Worm (Caenorhabditis elegans): Measurements from ENCODE around the gene Y69E1A.3.
"Not testable (repeated sequence)": the region's sequence is repeated elsewhere in the genome, so short reads cannot be mapped to it uniquely, and the experiment has no call there.

Y69E1A.3 gene

ce11 chrIV:10987342-10987945 is 35.3 kb downstream of the Y69E1A.3 start, which contains the start of gene Y43E12A.3:
TSS of gene Y43E12A.3 (plus strand) at chrIV:10987895.
- TF ChIP-seq ceh-16, ceh-82, alr-1 (tag; optimal IDR thresholded peaks at IDR 0.05): not testable (repeated sequence)

ce11 chrIV:10990699-10991098 is 38.6 kb downstream of the Y69E1A.3 start, which contains the start of gene F13H10.5:
TSS of gene F13H10.5 (plus strand) at chrIV:10990999.
- TF ChIP-seq nhr-21 (tag; optimal IDR thresholded peaks at IDR 0.05) (no peak), nhr-10 (tag; optimal IDR thresholded peaks at IDR 0.05) (no peak), gmeb-1 (tag; optimal IDR thresholded peaks at IDR 0.05) (no peak), sma-3 (GFP tag; optimal IDR thresholded peaks at IDR 0.05) (no peak), nhr-129 (tag; optimal IDR thresholded peaks at IDR 0.05) (no peak), lin-39 (tag; optimal IDR thresholded peaks at IDR 0.05) (no peak), snpc-4 (tag; optimal IDR thresholded peaks at IDR 0.05) (no peak), nhr-6 (tag; optimal IDR thresholded peaks at IDR 0.05) (no peak), unc-39 (tag; optimal IDR thresholded peaks at IDR 0.05) (no peak), dmd-4 (tag; optimal IDR thresholded peaks at IDR 0.05) (no peak), unc-62 (GFP tag; optimal IDR thresholded peaks at IDR 0.05) (no peak), mdl-1 (tag; optimal IDR thresholded peaks at IDR 0.05) (no peak), ceh-16 (tag; optimal IDR thresholded peaks at IDR 0.05) (no peak), fos-1 (tag; optimal IDR thresholded peaks at IDR 0.05) (no peak), sma-9 (GFP tag; optimal IDR thresholded peaks at IDR 0.05) (no peak), sma-9 (tag; optimal IDR thresholded peaks at IDR 0.05) (no peak), skn-1 (tag; optimal IDR thresholded peaks at IDR 0.05) (no peak), egl-27 (tag; optimal IDR thresholded peaks at IDR 0.05) (no peak), nhr-237 (tag; optimal IDR thresholded peaks at IDR 0.05) (no peak), elt-1 (tag; optimal IDR thresholded peaks at IDR 0.05) (no peak)

ce11 chrIV:11001614-11002013 is 49.5 kb downstream of the Y69E1A.3 start, which contains the start of gene F13H10.9:
TSS of gene F13H10.9 (plus strand) at chrIV:11001914.
- no peak for TF ChIP-seq ztf-4 (tag; optimal IDR thresholded peaks at IDR 0.05)
- no peak for TF ChIP-seq unc-55 (GFP tag; optimal IDR thresholded peaks at IDR 0.05)
- no peak for TF ChIP-seq ztf-1 (GFP tag; conservative IDR thresholded peaks at IDR 0.05)
- no peak for TF ChIP-seq aly-2 (tag; optimal IDR thresholded peaks at IDR 0.05)
- TF ChIP-seq nhr-23 (tag; optimal IDR thresholded peaks at IDR 0.05) = no peak
- TF ChIP-seq nhr-25 (tag; optimal IDR thresholded peaks at IDR 0.05) = no peak
- TF ChIP-seq sem-4 (tag; optimal IDR thresholded peaks at IDR 0.05) = no peak
- TF ChIP-seq lin-13 (GFP tag; optimal IDR thresholded peaks at IDR 0.05) = no peak
- TF ChIP-seq lin-11 (tag; optimal IDR thresholded peaks at IDR 0.05) = no peak
- TF ChIP-seq elt-1 (tag; optimal IDR thresholded peaks at IDR 0.05) = no peak
- no peak for TF ChIP-seq dmd-4 (tag; optimal IDR thresholded peaks at IDR 0.05)
- no peak for TF ChIP-seq F13H6.1 (tag; optimal IDR thresholded peaks at IDR 0.05)
- TF ChIP-seq R02D3.7 (tag; optimal IDR thresholded peaks at IDR 0.05) = no peak
- no peak for TF ChIP-seq nhr-11 (tag; optimal IDR thresholded peaks at IDR 0.05)
- TF ChIP-seq ceh-82 (tag; optimal IDR thresholded peaks at IDR 0.05) = no peak
- no peak for TF ChIP-seq mbf-1 (tag; optimal IDR thresholded peaks at IDR 0.05)
- no peak for TF ChIP-seq Y55F3AM.14 (GFP tag; optimal IDR thresholded peaks at IDR 0.05)
- TF ChIP-seq mab-5 (tag; optimal IDR thresholded peaks at IDR 0.05) = no peak
- TF ChIP-seq zag-1 (tag; optimal IDR thresholded peaks at IDR 0.05) = no peak
- TF ChIP-seq lsy-2 (tag; optimal IDR thresholded peaks at IDR 0.05) = no peak

ce11 chrIV:11004273-11004672 is 52.2 kb downstream of the Y69E1A.3 start, which contains the start of gene F13H10.1:
TSS of gene F13H10.1 (plus strand) at chrIV:11004573.
- TF ChIP-seq unc-55 (GFP tag; optimal IDR thresholded peaks at IDR 0.05) = peak; percentile 12
- TF ChIP-seq ama-1 (optimal IDR thresholded peaks at IDR 0.05) = no peak
